Worm (Caenorhabditis elegans) whole organism, mixed stage, embryonic: Measurements from ENCODE around the gene nhr-256.

Experiments
- ces-1 ChIP-seq: fragments of 150-350 bp; optimal IDR thresholded peaks from 2 replicates; lab custom pipeline; 2014; ENCODE audit warnings: missing biosample characterization, missing genetic modification reagents, missing genetic modification characterization
- lsy-2 ChIP-seq: fragments of 150-350 bp; optimal IDR thresholded peaks from 2 replicates; lab custom pipeline; 2014; ENCODE audit warnings: missing biosample characterization, missing genetic modification characterization
- mab-5 ChIP-seq: fragments of 150-350 bp; optimal IDR thresholded peaks from 2 replicates; lab custom pipeline; 2014; ENCODE audit warnings: missing biosample characterization, missing genetic modification characterization
- mls-2 ChIP-seq: sonication (generic microtip); optimal IDR thresholded peaks from 2 replicates; lab custom pipeline; 2016; ENCODE audit warnings: mild to moderate bottlenecking, missing genetic modification characterization, moderate library complexity, missing compliant biosample characterization
- unc-39 ChIP-seq: fragments of 150-350 bp; optimal IDR thresholded peaks from 2 replicates; lab custom pipeline; 2014; ENCODE audit warnings: missing biosample characterization, missing genetic modification characterization
- unc-62 ChIP-seq: fragments of 150-350 bp; optimal IDR thresholded peaks from 2 replicates; lab custom pipeline; 2014; ENCODE audit warnings: missing biosample characterization, missing genetic modification reagents, missing genetic modification characterization

ce11 chrV:1755589-1755988 lies 12.0 kb downstream of the nhr-256 start, which contains the start of gene ZK697.14:
- TF ChIP-seq ces-1 (GFP tag; lab: Kevin White, UChicago) (no peak), unc-62 (no peak), mab-5 (tag; lab: Kevin White, UChicago) (no peak), lsy-2 (tag; lab: Kevin White, UChicago) (no peak), unc-39 (tag; lab: Kevin White, UChicago) (no peak), mls-2 (no peak)
